Worm (Caenorhabditis elegans) whole organism, young adult: ENCODE results near the gene hot-8.

ENCODE experiments used
- attf-5 ChIP-seq: fragments of 200-800 bp; sonication (Bioruptor generic); optimal IDR thresholded peaks from 2 replicates; lab custom pipeline; 2018; ENCODE audit warnings: mild to moderate bottlenecking, missing genetic modification characterization, missing compliant biosample characterization
- chd-7 ChIP-seq: sonication (generic microtip); optimal IDR thresholded peaks from 2 replicates; lab custom pipeline; 2016; ENCODE audit warnings: mild to moderate bottlenecking, missing genetic modification characterization, moderate library complexity, missing compliant biosample characterization
- hlh-12 ChIP-seq: sonication (generic microtip); optimal IDR thresholded peaks from 2 replicates; lab custom pipeline; 2016; ENCODE audit warnings: missing genetic modification characterization, missing compliant biosample characterization
- lin-26 ChIP-seq: fragments of 200-800 bp; sonication (Bioruptor generic); IDR thresholded peaks from 2 replicates; pipeline ENCODE4 v1.3.6; 2022; ENCODE audit warnings: missing genetic modification reagents, missing genetic modification characterization, missing compliant biosample characterization
- pha-4 ChIP-seq: fragments of 150-350 bp; sonication (generic microtip); optimal IDR thresholded peaks from 2 replicates; lab custom pipeline; 2014; ENCODE audit warnings: missing biosample characterization, missing genetic modification reagents, missing genetic modification characterization
- unc-130 ChIP-seq: sonication (generic microtip); optimal IDR thresholded peaks from 2 replicates; lab custom pipeline; 2016; ENCODE audit warnings: missing genetic modification reagents, missing genetic modification characterization, missing compliant biosample characterization
- xnd-1 ChIP-seq: sonication (generic microtip); optimal IDR thresholded peaks from 2 replicates; lab custom pipeline; 2016; ENCODE audit warnings: missing genotype, missing genetic modification reagents, missing genetic modification characterization, missing compliant biosample characterization
- ztf-25 ChIP-seq: fragments of 200-800 bp; sonication (Bioruptor generic); IDR thresholded peaks from 2 replicates; pipeline ENCODE4 v1.3.6; 2022; ENCODE audit warnings: missing genetic modification reagents, missing genetic modification characterization, missing compliant biosample characterization

ce11 chrX:1232074-1232473, 52.0 kb downstream of the hot-8 start:
- TF ChIP-seq hlh-12: no peak
- no peak for TF ChIP-seq unc-130
- no peak for TF ChIP-seq attf-5 (GFP tag; lab: Kevin White, UChicago)
- no peak for TF ChIP-seq ztf-25 (GFP tag; lab: Robert Waterston, UW)
- TF ChIP-seq xnd-1: no peak
- no peak for TF ChIP-seq lin-26
- TF ChIP-seq pha-4 (tag; lab: Kevin White, UChicago): no peak
- TF ChIP-seq chd-7: no peak
